Worm (Caenorhabditis elegans) whole organism, young adult: ENCODE measurements around the gene R186.8.

ENCODE experiments used
- D2030.7 ChIP-seq: fragments of 200-800 bp; sonication (Bioruptor generic); IDR thresholded peaks from 2 replicates; pipeline ENCODE4 v1.3.6; 2022; ENCODE audit warnings: missing genetic modification reagents, missing genetic modification characterization, missing compliant biosample characterization
- F23B12.7 ChIP-seq: sonication (generic microtip); optimal IDR thresholded peaks from 2 replicates; lab custom pipeline; 2017; ENCODE audit warnings: missing genetic modification characterization, mild to moderate bottlenecking, missing compliant biosample characterization, antibody characterized with exemption, moderate library complexity; ENCODE audit not compliant: insufficient read depth
- Y95B8A.8 ChIP-seq: fragments of 200-800 bp; sonication (Bioruptor generic); IDR thresholded peaks from 2 replicates; pipeline ENCODE4 v1.3.6; 2022; ENCODE audit warnings: missing genetic modification reagents, missing genetic modification characterization, missing compliant biosample characterization
- ceh-40 ChIP-seq: fragments of 200-800 bp; sonication (Bioruptor generic); IDR thresholded peaks from 2 replicates; pipeline ENCODE4 v1.3.6; 2022; ENCODE audit warnings: missing genetic modification characterization, missing compliant biosample characterization
- ceh-58 ChIP-seq: fragments of 200-800 bp; sonication (Bioruptor generic); IDR thresholded peaks from 2 replicates; pipeline ENCODE4 v1.3.6; 2022; ENCODE audit warnings: missing genetic modification characterization, missing compliant biosample characterization
- efl-1 ChIP-seq: fragments of 150-350 bp; optimal IDR thresholded peaks from 2 replicates; lab custom pipeline; 2014; ENCODE audit warnings: missing biosample characterization, missing genetic modification reagents, missing genetic modification characterization
- egl-18 ChIP-seq: fragments of 200-800 bp; sonication (Bioruptor generic); IDR thresholded peaks from 2 replicates; pipeline ENCODE4 v1.3.6; 2022; ENCODE audit warnings: missing genetic modification reagents, missing genetic modification characterization, missing compliant biosample characterization
- madf-3 ChIP-seq: fragments of 200-800 bp; sonication (Bioruptor generic); IDR thresholded peaks from 2 replicates; pipeline ENCODE4 v1.3.6; 2022; ENCODE audit warnings: missing genetic modification reagents, missing genetic modification characterization, missing compliant biosample characterization
- nfya-1 ChIP-seq: sonication (generic microtip); optimal IDR thresholded peaks from 2 replicates; lab custom pipeline; 2017; ENCODE audit warnings: antibody characterized with exemption, missing compliant biosample characterization, missing genetic modification characterization, borderline replicate concordance; ENCODE audit not compliant: insufficient read depth
- nfya-2 ChIP-seq: fragments of 200-800 bp; sonication (Bioruptor generic); IDR thresholded peaks from 2 replicates; pipeline ENCODE4 v1.3.6; 2022; ENCODE audit warnings: missing genetic modification reagents, missing genetic modification characterization, missing compliant biosample characterization
- pha-4 ChIP-seq: fragments of 150-350 bp; sonication (generic microtip); optimal IDR thresholded peaks from 2 replicates; lab custom pipeline; 2014; ENCODE audit warnings: missing biosample characterization, missing genetic modification reagents, missing genetic modification characterization
- unc-130 ChIP-seq: sonication (generic microtip); optimal IDR thresholded peaks from 2 replicates; lab custom pipeline; 2016; ENCODE audit warnings: missing genetic modification reagents, missing genetic modification characterization, missing compliant biosample characterization

- TF ChIP-seq nfya-2 (GFP tag; lab: Robert Waterston, UW) (no peak), D2030.7 (no peak), egl-18 (GFP tag; lab: Robert Waterston, UW) (no peak), F23B12.7 (tag; lab: Kevin White, UChicago) (no peak), ceh-58 (GFP tag; lab: Robert Waterston, UW) (no peak), pha-4 (tag; lab: Kevin White, UChicago) (no peak), nfya-1 (tag; lab: Kevin White, UChicago) (no peak), unc-130 (GFP tag; lab: Kevin White, UChicago) (no peak), efl-1 (no peak), Y95B8A.8 (no peak), ceh-40 (GFP tag; lab: Robert Waterston, UW) (no peak), madf-3 (GFP tag; lab: Robert Waterston, UW) (no peak)
Measured at ce11 chrV:12941797-12942474, 25.8 kb downstream of the R186.8 start, which contains the start of gene T16G1.4.
